Worm (Caenorhabditis elegans): ENCODE data around the gene C30B5.2.
A peak's percentile ranks its signal among the peaks of the same experiment; 100 is the strongest.

Gene C30B5.2

ce11 chrII:6196875-6197274 is at the start of gene C30B5.2, which contains the start of gene rbmx-2:
C30B5.2 (plus strand) TSS chrII:6197180.
rbmx-2 (minus strand) TSS chrII:6196948.
- TF ChIP-seq W03F9.2 (tag; optimal IDR thresholded peaks at IDR 0.05) (no peak), dao-5 (tag; optimal IDR thresholded peaks at IDR 0.05) (no peak), him-1 (tag; optimal IDR thresholded peaks at IDR 0.05) (no peak)

- TF ChIP-seq dao-5 (tag; optimal IDR thresholded peaks at IDR 0.05) (no peak), W03F9.2 (tag; optimal IDR thresholded peaks at IDR 0.05) (no peak), him-1 (tag; optimal IDR thresholded peaks at IDR 0.05) (no peak)
These were observed 48.6 kb upstream of the C30B5.2 start for ce11 chrII:6148369-6148768.

ce11 chrII:6149434-6149833 is 47.5 kb upstream of the C30B5.2 start:
- TF ChIP-seq dao-5 (tag; optimal IDR thresholded peaks at IDR 0.05) (no peak), W03F9.2 (tag; optimal IDR thresholded peaks at IDR 0.05) (no peak), him-1 (tag; optimal IDR thresholded peaks at IDR 0.05) (no peak)

ce11 chrII:6158111-6158510 is 38.9 kb upstream of the C30B5.2 start:
- no peak for TF ChIP-seq W03F9.2 (tag; optimal IDR thresholded peaks at IDR 0.05)

- TF ChIP-seq him-1 (tag; optimal IDR thresholded peaks at IDR 0.05): no peak
- TF ChIP-seq W03F9.2 (tag; optimal IDR thresholded peaks at IDR 0.05): no peak
- TF ChIP-seq dao-5 (tag; optimal IDR thresholded peaks at IDR 0.05): no peak
These were observed 36.0 kb upstream of the C30B5.2 start, which contains the start of gene exp-1 for ce11 chrII:6160994-6161393. exp-1 (minus strand) TSS chrII:6161094.

- TF ChIP-seq him-1 (tag; optimal IDR thresholded peaks at IDR 0.05): no peak
- no peak for TF ChIP-seq dao-5 (tag; optimal IDR thresholded peaks at IDR 0.05)
- no peak for TF ChIP-seq W03F9.2 (tag; optimal IDR thresholded peaks at IDR 0.05)
These were observed 31.8 kb upstream of the C30B5.2 start for ce11 chrII:6165152-6165551.

ce11 chrII:6168714-6169113 is 28.3 kb upstream of the C30B5.2 start:
- no peak for TF ChIP-seq W03F9.2 (tag; optimal IDR thresholded peaks at IDR 0.05)

ce11 chrII:6169156-6169555 is 27.8 kb upstream of the C30B5.2 start, which contains the start of gene hst-3.1:
hst-3.1 (minus strand) TSS chrII:6169256.
- TF ChIP-seq W03F9.2 (tag; optimal IDR thresholded peaks at IDR 0.05) (no peak), him-1 (tag; optimal IDR thresholded peaks at IDR 0.05) (no peak), dao-5 (tag; optimal IDR thresholded peaks at IDR 0.05) (no peak)

ce11 chrII:6170236-6170635 is 26.7 kb upstream of the C30B5.2 start:
- TF ChIP-seq him-1 (tag; optimal IDR thresholded peaks at IDR 0.05): no peak
- no peak for TF ChIP-seq W03F9.2 (tag; optimal IDR thresholded peaks at IDR 0.05)
- TF ChIP-seq dao-5 (tag; optimal IDR thresholded peaks at IDR 0.05): no peak

ce11 chrII:6171228-6171627 is 25.8 kb upstream of the C30B5.2 start, which contains the start of gene F40H3.3:
F40H3.3 (plus strand) TSS chrII:6171507.
- TF ChIP-seq W03F9.2 (tag; optimal IDR thresholded peaks at IDR 0.05): no peak
- no peak for TF ChIP-seq him-1 (tag; optimal IDR thresholded peaks at IDR 0.05)
- TF ChIP-seq dao-5 (tag; optimal IDR thresholded peaks at IDR 0.05): no peak

- TF ChIP-seq W03F9.2 (tag; optimal IDR thresholded peaks at IDR 0.05) (no peak), dao-5 (tag; optimal IDR thresholded peaks at IDR 0.05) (no peak), him-1 (tag; optimal IDR thresholded peaks at IDR 0.05) (no peak)
These were observed 23.6 kb upstream of the C30B5.2 start, which contains the start of gene F40H3.2 for ce11 chrII:6173400-6173799. F40H3.2 (plus strand) TSS chrII:6173649.

- TF ChIP-seq dao-5 (tag; optimal IDR thresholded peaks at IDR 0.05) (no peak), him-1 (tag; optimal IDR thresholded peaks at IDR 0.05) (peak; percentile 13), W03F9.2 (tag; optimal IDR thresholded peaks at IDR 0.05) (no peak)
These were observed 22.0 kb upstream of the C30B5.2 start for ce11 chrII:6175027-6175426.

ce11 chrII:6176154-6176897 is 20.7 kb upstream of the C30B5.2 start:
- TF ChIP-seq W03F9.2 (tag; optimal IDR thresholded peaks at IDR 0.05) (no peak), him-1 (tag; optimal IDR thresholded peaks at IDR 0.05) (no peak), dao-5 (tag; optimal IDR thresholded peaks at IDR 0.05) (no peak)

ce11 chrII:6177975-6178742 is 18.8 kb upstream of the C30B5.2 start:
- TF ChIP-seq W03F9.2 (tag; optimal IDR thresholded peaks at IDR 0.05) (no peak), him-1 (tag; optimal IDR thresholded peaks at IDR 0.05) (no peak), dao-5 (tag; optimal IDR thresholded peaks at IDR 0.05) (no peak)

Data from whole organism, L4/young adult.